Worm (Caenorhabditis elegans): Measurements from ENCODE around the gene ZK370.4.

The ZK370.4 gene

ce11 chrIII:8771851-8772250 lies 40.6 kb upstream of the ZK370.4 start, which contains the start of gene K02D10.3:
K02D10.3 (minus strand) TSS chrIII:8771951.
- TF ChIP-seq irx-1 (tag; optimal IDR thresholded peaks at IDR 0.05) (no peak), C04F5.9 (tag; optimal IDR thresholded peaks at IDR 0.05) (no peak), snpc-4 (tag; optimal IDR thresholded peaks at IDR 0.05) (no peak), efl-1 (optimal IDR thresholded peaks at IDR 0.05) (no peak), efl-1 (GFP tag; optimal IDR thresholded peaks at IDR 0.05 in 1 of 2) (no peak), nhr-84 (tag; optimal IDR thresholded peaks at IDR 0.05) (no peak), unc-98 (GFP tag; IDR thresholded peaks at IDR 0.05) (no peak), ces-1 (GFP tag; optimal IDR thresholded peaks at IDR 0.05) (no peak), lin-39 (tag; optimal IDR thresholded peaks at IDR 0.05) (no peak), elt-3 (tag; optimal IDR thresholded peaks at IDR 0.05) (no peak), isw-1 (GFP tag; IDR thresholded peaks at IDR 0.05) (no peak), fkh-4 (tag; optimal IDR thresholded peaks at IDR 0.05; ENCODE audit: borderline replicate concordance) (no peak), dpl-1 (GFP tag; optimal IDR thresholded peaks at IDR 0.05) (no peak), swsn-7 (tag; optimal IDR thresholded peaks at IDR 0.05) (no peak), fkh-8 (tag; optimal IDR thresholded peaks at IDR 0.05) (no peak), sox-4 (tag; optimal IDR thresholded peaks at IDR 0.05) (no peak), grh-1 (GFP tag; IDR thresholded peaks at IDR 0.05) (no peak), pag-3 (tag; optimal IDR thresholded peaks at IDR 0.05; ENCODE audit: borderline replicate concordance, insufficient read depth) (no peak)

ce11 chrIII:8771162-8771561 lies 40.0 kb upstream of the ZK370.4 start, which contains the start of gene K02D10.2:
K02D10.2 (minus strand) TSS chrIII:8771262.
- TF ChIP-seq sox-4 (tag; optimal IDR thresholded peaks at IDR 0.05) (no peak), zag-1 (tag; optimal IDR thresholded peaks at IDR 0.05) (no peak), rnt-1 (tag; optimal IDR thresholded peaks at IDR 0.05) (no peak), nhr-76 (tag; optimal IDR thresholded peaks at IDR 0.05) (no peak), lin-14 (GFP tag; optimal IDR thresholded peaks at IDR 0.05) (no peak), nhr-90 (tag; optimal IDR thresholded peaks at IDR 0.05; ENCODE audit: poor library complexity) (no peak), unc-30 (tag; optimal IDR thresholded peaks at IDR 0.05) (no peak), fkh-8 (tag; optimal IDR thresholded peaks at IDR 0.05) (no peak), ztf-4 (tag; optimal IDR thresholded peaks at IDR 0.05) (no peak), nhr-237 (tag; optimal IDR thresholded peaks at IDR 0.05) (no peak)

DNA sequence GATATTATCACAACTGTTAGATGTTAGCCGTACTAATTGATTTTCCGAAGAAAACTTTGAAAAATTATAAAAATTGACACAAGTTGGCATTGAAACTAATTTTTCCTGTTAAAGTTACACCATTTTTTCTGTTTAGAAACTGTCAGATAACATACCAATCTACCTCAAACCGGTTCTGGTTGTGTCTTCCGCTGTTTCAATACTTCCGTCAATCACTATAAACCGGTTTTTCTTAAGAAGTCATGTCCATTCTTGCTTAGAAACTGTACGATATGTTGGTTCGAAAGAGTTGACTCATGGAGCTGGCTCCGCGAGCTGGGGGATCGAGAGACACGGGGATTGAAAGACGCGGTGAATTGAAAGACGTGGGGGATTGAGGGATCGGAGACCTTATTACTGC lies 39.0 kb upstream of the ZK370.4 start:
- TF ChIP-seq unc-30 (tag; optimal IDR thresholded peaks at IDR 0.05): no peak
- TF ChIP-seq fos-1 (tag; optimal IDR thresholded peaks at IDR 0.05): no peak
- no peak for TF ChIP-seq lin-35 (GFP tag; optimal IDR thresholded peaks at IDR 0.05)
- no peak for TF ChIP-seq ceh-63 (GFP tag; optimal IDR thresholded peaks at IDR 0.05)
- no peak for TF ChIP-seq pax-3 (tag; optimal IDR thresholded peaks at IDR 0.05)
- no peak for TF ChIP-seq ztf-11 (tag; optimal IDR thresholded peaks at IDR 0.05)
- no peak for TF ChIP-seq unc-130 (tag; optimal IDR thresholded peaks at IDR 0.05)
- TF ChIP-seq nhr-85 (tag): peak; percentile 70
- no peak for TF ChIP-seq sup-37 (GFP tag; optimal IDR thresholded peaks at IDR 0.05)
- no peak for TF ChIP-seq irx-1 (tag; optimal IDR thresholded peaks at IDR 0.05)
- no peak for TF ChIP-seq sox-4 (tag; optimal IDR thresholded peaks at IDR 0.05)
- TF ChIP-seq zip-4 (GFP tag; optimal IDR thresholded peaks at IDR 0.05): no peak
- TF ChIP-seq Y116A8C.19 (tag; optimal IDR thresholded peaks at IDR 0.05; ENCODE audit: borderline replicate concordance): no peak
- TF ChIP-seq elt-3 (tag; optimal IDR thresholded peaks at IDR 0.05): peak in 1 of 6 experiments; percentile 27
- peak in 1 of 2 experiments; percentile 12 for TF ChIP-seq lsy-2 (tag; optimal IDR thresholded peaks at IDR 0.05)
- TF ChIP-seq egl-13 (tag; optimal IDR thresholded peaks at IDR 0.05): no peak
- no peak for TF ChIP-seq C16A3.4 (tag; optimal IDR thresholded peaks at IDR 0.05)
- TF ChIP-seq mef-2 (tag; optimal IDR thresholded peaks at IDR 0.05): no peak
- TF ChIP-seq lin-13 (GFP tag; optimal IDR thresholded peaks at IDR 0.05): no peak
- peak; percentile 3 for TF ChIP-seq tbx-2 (tag; optimal IDR thresholded peaks at IDR 0.05)
- no peak for TF ChIP-seq dsc-1 (tag; optimal IDR thresholded peaks at IDR 0.05)
- no peak for TF ChIP-seq mdl-1 (tag; optimal IDR thresholded peaks at IDR 0.05)
- TF ChIP-seq mab-9 (GFP tag; IDR thresholded peaks at IDR 0.05): no peak
- no peak for TF ChIP-seq ceh-82 (tag; optimal IDR thresholded peaks at IDR 0.05)
- no peak for TF ChIP-seq nhr-20 (tag; optimal IDR thresholded peaks at IDR 0.05)
- TF ChIP-seq snpc-4 (tag; optimal IDR thresholded peaks at IDR 0.05): no peak
- TF ChIP-seq aha-1 (tag; optimal IDR thresholded peaks at IDR 0.05): no peak
- no peak for TF ChIP-seq hlh-17 (GFP tag; optimal IDR thresholded peaks at IDR 0.05; ENCODE audit: borderline replicate concordance)
- TF ChIP-seq grh-1 (GFP tag; IDR thresholded peaks at IDR 0.05): peak; percentile 88
- TF ChIP-seq unc-86 (tag; optimal IDR thresholded peaks at IDR 0.05): no peak

Data from whole organism, L1 larva.